Worm (Caenorhabditis elegans) whole organism, L1 larva: ENCODE data around the gene aqp-5.
A peak's percentile ranks its signal among the peaks of the same experiment; 100 is the strongest.

Source experiments
- C04F5.9 ChIP-seq: sonication (generic microtip); optimal IDR thresholded peaks from 2 replicates; lab custom pipeline; 2016; ENCODE audit warnings: missing genetic modification characterization, missing compliant biosample characterization
- C16A3.4 ChIP-seq: fragments of 150-350 bp; optimal IDR thresholded peaks from 2 replicates; lab custom pipeline; 2014; ENCODE audit warnings: missing biosample characterization, missing genetic modification characterization
- C34B4.2 ChIP-seq: sonication (generic microtip); optimal IDR thresholded peaks from 2 replicates; lab custom pipeline; 2017; ENCODE audit warnings: mild to moderate bottlenecking, missing genetic modification characterization, missing compliant biosample characterization
- F16B12.6 ChIP-seq: fragments of 150-350 bp; optimal IDR thresholded peaks from 2 replicates; lab custom pipeline; 2014; ENCODE audit warnings: missing biosample characterization, missing genetic modification characterization
- aha-1 ChIP-seq: fragments of 150-350 bp; optimal IDR thresholded peaks from 2 replicates; lab custom pipeline; 2014; ENCODE audit warnings: missing biosample characterization, missing genetic modification characterization
- ama-1 ChIP-seq: fragments of 150-350 bp; optimal IDR thresholded peaks from 2 replicates; lab custom pipeline; 2014
- blmp-1 ChIP-seq: fragments of 150-350 bp; optimal IDR thresholded peaks from 2 replicates; lab custom pipeline; 2014; ENCODE audit warnings: missing biosample characterization, missing genetic modification characterization
- ceh-88 ChIP-seq: fragments of 200-800 bp; sonication (Bioruptor generic); IDR thresholded peaks from 2 replicates; pipeline ENCODE4 v1.3.6; 2022; ENCODE audit warnings: missing genetic modification characterization, missing compliant biosample characterization
- ceh-90 ChIP-seq: sonication (generic microtip); optimal IDR thresholded peaks from 2 replicates; lab custom pipeline; 2016; ENCODE audit warnings: missing genetic modification characterization, missing compliant biosample characterization
- dpl-1 ChIP-seq, 3 experiments: fragments of 150-350 bp in 2 of 3; sonication (generic microtip) in 1 of 3; optimal IDR thresholded peaks; 2 replicates each; lab custom pipeline; 2014 to 2017; ENCODE audit warnings: missing biosample characterization in 3 of 3, missing genetic modification characterization in 3 of 3, missing genetic modification reagents in 3 of 3
- efl-1 ChIP-seq, 4 experiments: fragments of 150-350 bp; optimal IDR thresholded peaks in 3 of 4; peaks in 1 of 4; 1 replicate in 1 of 4; 2 replicates in 3 of 4; lab custom pipeline; 2014; ENCODE audit warnings: missing biosample characterization in 2 of 4, missing genetic modification characterization in 2 of 4, missing genetic modification reagents in 2 of 4
- efl-3 ChIP-seq: fragments of 200-800 bp; sonication (Bioruptor generic); optimal IDR thresholded peaks from 2 replicates; lab custom pipeline; 2018; ENCODE audit warnings: mild to moderate bottlenecking, missing genetic modification characterization, missing compliant biosample characterization
- elt-2 ChIP-seq: sonication (generic microtip); optimal IDR thresholded peaks from 2 replicates; lab custom pipeline; 2016; ENCODE audit warnings: missing genetic modification characterization, mild to moderate bottlenecking, inconsistent platforms, missing compliant biosample characterization, missing genetic modification reagents
- elt-3 ChIP-seq, 6 experiments: fragments of 150-350 bp in 1 of 6; sonication (generic microtip); optimal IDR thresholded peaks; 2 replicates each; lab custom pipeline; 2017 to 2018; ENCODE audit warnings: missing biosample characterization in 6 of 6, missing genetic modification characterization in 6 of 6, inconsistent platforms in 1 of 6
- fkh-8 ChIP-seq: sonication (generic microtip); optimal IDR thresholded peaks from 2 replicates; lab custom pipeline; 2016; ENCODE audit warnings: mild to moderate bottlenecking, missing genetic modification characterization, missing compliant biosample characterization
- fos-1 ChIP-seq: fragments of 150-350 bp; optimal IDR thresholded peaks from 2 replicates; lab custom pipeline; 2014; ENCODE audit warnings: missing biosample characterization, missing genetic modification characterization
- hlh-17 ChIP-seq: fragments of 200-800 bp; sonication (Bioruptor generic); optimal IDR thresholded peaks from 2 replicates; lab custom pipeline; 2018; ENCODE audit warnings: missing genetic modification characterization, mild to moderate bottlenecking, missing compliant biosample characterization, moderate library complexity, borderline replicate concordance
- hlh-4 ChIP-seq: sonication (generic microtip); optimal IDR thresholded peaks from 2 replicates; lab custom pipeline; 2016; ENCODE audit warnings: mild to moderate bottlenecking, missing genetic modification characterization, missing compliant biosample characterization
- isw-1 ChIP-seq: fragments of 200-800 bp; sonication (Bioruptor generic); IDR thresholded peaks from 2 replicates; pipeline ENCODE4 v1.3.6; 2022; ENCODE audit warnings: missing genetic modification characterization, missing compliant biosample characterization
- lin-13 ChIP-seq: fragments of 150-350 bp; optimal IDR thresholded peaks from 2 replicates; lab custom pipeline; 2014; ENCODE audit warnings: missing biosample characterization, missing genetic modification reagents, missing genetic modification characterization
- lin-14 ChIP-seq: fragments of 200-800 bp; sonication (Bioruptor generic); optimal IDR thresholded peaks from 2 replicates; lab custom pipeline; 2018; ENCODE audit warnings: mild to moderate bottlenecking, missing genetic modification characterization, moderate library complexity, missing compliant biosample characterization
- lin-35 ChIP-seq, 2 experiments: fragments of 150-350 bp; optimal IDR thresholded peaks; 2 replicates each; lab custom pipeline; 2014; ENCODE audit warnings: missing biosample characterization in 2 of 2, missing genetic modification characterization in 2 of 2, missing genetic modification reagents in 2 of 2
- lir-3 ChIP-seq: sonication (generic microtip); optimal IDR thresholded peaks from 2 replicates; lab custom pipeline; 2016; ENCODE audit warnings: mild to moderate bottlenecking, missing genetic modification characterization, moderate library complexity, missing compliant biosample characterization; ENCODE audit not compliant: poor library complexity
- lsy-2 ChIP-seq, 2 experiments: fragments of 150-350 bp; optimal IDR thresholded peaks; 2 replicates each; lab custom pipeline; 2014; ENCODE audit warnings: missing biosample characterization in 2 of 2, missing genetic modification characterization in 2 of 2
- mdl-1 ChIP-seq, 2 experiments: fragments of 150-350 bp; optimal IDR thresholded peaks; 2 replicates each; lab custom pipeline; 2014 to 2017; ENCODE audit warnings: missing biosample characterization in 2 of 2, missing genetic modification characterization in 2 of 2, inconsistent platforms in 1 of 2
- mep-1 ChIP-seq: fragments of 150-350 bp; optimal IDR thresholded peaks from 2 replicates; lab custom pipeline; 2014; ENCODE audit warnings: missing biosample characterization, missing genetic modification characterization
- nhr-11 ChIP-seq: fragments of 150-350 bp; optimal IDR thresholded peaks from 2 replicates; lab custom pipeline; 2014; ENCODE audit warnings: missing biosample characterization, missing genetic modification characterization
- nhr-19 ChIP-seq: fragments of 200-800 bp; sonication (Bioruptor generic); conservative IDR thresholded peaks from 2 replicates; pipeline ENCODE4 v1.3.6; 2022; ENCODE audit warnings: missing genetic modification characterization, missing compliant biosample characterization
- nhr-20 ChIP-seq: sonication (generic microtip); optimal IDR thresholded peaks from 2 replicates; lab custom pipeline; 2016; ENCODE audit warnings: mild to moderate bottlenecking, missing genetic modification characterization, missing compliant biosample characterization
- nhr-237 ChIP-seq: fragments of 150-350 bp; optimal IDR thresholded peaks from 2 replicates; lab custom pipeline; 2014; ENCODE audit warnings: missing biosample characterization, missing genetic modification characterization
- nhr-71 ChIP-seq: sonication (generic microtip); optimal IDR thresholded peaks from 2 replicates; lab custom pipeline; 2016; ENCODE audit warnings: mild to moderate bottlenecking, missing genetic modification characterization, moderate library complexity, missing compliant biosample characterization
- nhr-85 ChIP-seq: sonication (generic microtip); peaks from one replicate; lab custom pipeline; 2016; ENCODE audit warnings: missing genetic modification characterization, inconsistent platforms, missing compliant biosample characterization
- nhr-90 ChIP-seq: sonication (generic microtip); optimal IDR thresholded peaks from 2 replicates; lab custom pipeline; 2016; ENCODE audit warnings: mild to moderate bottlenecking, missing genetic modification characterization, missing compliant biosample characterization; ENCODE audit not compliant: poor library complexity
- pag-3 ChIP-seq: sonication (generic microtip); optimal IDR thresholded peaks from 2 replicates; lab custom pipeline; 2017; ENCODE audit warnings: missing genetic modification characterization, mild to moderate bottlenecking, missing compliant biosample characterization, antibody characterized with exemption, borderline replicate concordance; ENCODE audit not compliant: insufficient read depth
- pqm-1 ChIP-seq: sonication (generic microtip); optimal IDR thresholded peaks from 3 replicates; lab custom pipeline; 2017; ENCODE audit warnings: missing biosample characterization, missing genetic modification characterization
- rnt-1 ChIP-seq: sonication (generic microtip); optimal IDR thresholded peaks from 2 replicates; lab custom pipeline; 2016; ENCODE audit warnings: mild to moderate bottlenecking, missing genetic modification characterization, moderate library complexity, missing compliant biosample characterization
- skn-1 ChIP-seq: fragments of 150-350 bp; optimal IDR thresholded peaks from 2 replicates; lab custom pipeline; 2014; ENCODE audit warnings: missing biosample characterization, missing genetic modification characterization
- snu-23 ChIP-seq: sonication (generic microtip); optimal IDR thresholded peaks from 2 replicates; lab custom pipeline; 2016; ENCODE audit warnings: missing genetic modification characterization, missing compliant biosample characterization
- sox-4 ChIP-seq: sonication (generic microtip); optimal IDR thresholded peaks from 2 replicates; lab custom pipeline; 2016; ENCODE audit warnings: missing genetic modification characterization, missing compliant biosample characterization
- sup-37 ChIP-seq: fragments of 200-800 bp; sonication (Bioruptor generic); optimal IDR thresholded peaks from 2 replicates; lab custom pipeline; 2018; ENCODE audit warnings: mild to moderate bottlenecking, missing genetic modification characterization, missing compliant biosample characterization
- swsn-7 ChIP-seq: sonication (generic microtip); optimal IDR thresholded peaks from 2 replicates; lab custom pipeline; 2016; ENCODE audit warnings: missing genetic modification characterization, missing compliant biosample characterization
- tbx-2 ChIP-seq: sonication (generic microtip); optimal IDR thresholded peaks from 2 replicates; lab custom pipeline; 2016; ENCODE audit warnings: missing genetic modification characterization, missing compliant biosample characterization
- unc-86 ChIP-seq: sonication (generic microtip); optimal IDR thresholded peaks from 2 replicates; lab custom pipeline; 2016; ENCODE audit warnings: missing genetic modification characterization, missing compliant biosample characterization
- unc-98 ChIP-seq: fragments of 200-800 bp; sonication (Bioruptor generic); IDR thresholded peaks from 2 replicates; pipeline ENCODE4 v1.3.6; 2022; ENCODE audit warnings: missing genetic modification characterization, missing compliant biosample characterization
- vab-15 ChIP-seq: sonication (generic microtip); optimal IDR thresholded peaks from 2 replicates; lab custom pipeline; 2017; ENCODE audit warnings: missing genotype, mild to moderate bottlenecking, missing genetic modification characterization, missing compliant biosample characterization
- zag-1 ChIP-seq: fragments of 150-350 bp; optimal IDR thresholded peaks from 2 replicates; lab custom pipeline; 2014; ENCODE audit warnings: missing biosample characterization, missing genetic modification characterization

The aqp-5 gene

DNA sequence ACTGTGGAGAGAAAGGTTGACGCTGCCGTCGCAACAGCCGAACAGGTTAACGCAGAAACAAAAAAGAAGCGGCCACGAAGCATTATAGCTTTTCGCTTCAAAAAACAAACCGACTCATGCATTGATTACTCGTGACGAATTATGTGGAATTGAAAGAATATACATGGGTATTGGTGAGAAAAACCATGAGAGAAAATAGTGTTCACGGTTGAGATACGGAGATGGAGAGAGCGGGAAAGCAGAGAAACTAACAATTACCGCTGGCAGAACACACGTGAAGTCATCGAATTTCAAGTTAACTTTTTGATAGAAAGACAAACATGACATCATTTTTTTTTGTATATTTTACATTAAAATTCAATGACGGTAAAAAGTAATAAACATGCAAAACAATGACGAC lies 43.8 kb downstream of the aqp-5 start (continued):
- TF ChIP-seq lin-35 (GFP tag; optimal IDR thresholded peaks at IDR 0.05; lab: Kevin White, UChicago): peak; percentile 7 to 56
- TF ChIP-seq rnt-1: peak; percentile 16
- TF ChIP-seq elt-3 (tag; optimal IDR thresholded peaks at IDR 0.05; lab: Kevin White, UChicago): peak in 1 of 6 experiments; percentile 17
- no peak for TF ChIP-seq tbx-2
- TF ChIP-seq nhr-71 (tag; lab: Kevin White, UChicago): peak; percentile 63
- no peak for TF ChIP-seq fos-1 (tag; lab: Kevin White, UChicago)

- TF ChIP-seq efl-1 (optimal IDR thresholded peaks at IDR 0.05; lab: Kevin White, UChicago) (peak in 1 of 2 experiments; percentile 7), efl-1 (GFP tag; optimal IDR thresholded peaks at IDR 0.05 in 1 of 2; lab: Kevin White, UChicago) (peak in 1 of 2 experiments; percentile 83), nhr-71 (tag; lab: Kevin White, UChicago) (peak; percentile 57), rnt-1 (peak; percentile 1), lin-14 (GFP tag; lab: Kevin White, UChicago) (peak; percentile 54), mdl-1 (tag; optimal IDR thresholded peaks at IDR 0.05; lab: Kevin White, UChicago) (peak in 1 of 2 experiments; percentile 22), nhr-20 (tag; lab: Kevin White, UChicago) (peak; percentile 70), elt-3 (tag; optimal IDR thresholded peaks at IDR 0.05; lab: Kevin White, UChicago) (peak in 2 of 6 experiments; percentile 14 to 60), blmp-1 (peak; percentile 73), unc-86 (no peak), skn-1 (tag; lab: Kevin White, UChicago) (peak; percentile 8), swsn-7 (no peak), nhr-85 (tag; lab: Kevin White, UChicago) (peak; percentile 60), fkh-8 (tag; lab: Kevin White, UChicago) (no peak), dpl-1 (GFP tag; optimal IDR thresholded peaks at IDR 0.05; lab: Kevin White, UChicago) (peak in 1 of 3 experiments; percentile 50), hlh-17 (no peak), F16B12.6 (no peak), mep-1 (tag; lab: Kevin White, UChicago) (peak; percentile 29), pqm-1 (tag; lab: Kevin White, UChicago) (no peak), lir-3 (tag; lab: Kevin White, UChicago) (peak; percentile 10), lin-35 (GFP tag; optimal IDR thresholded peaks at IDR 0.05; lab: Kevin White, UChicago) (peak in 1 of 2 experiments; percentile 44), snu-23 (GFP tag; lab: Kevin White, UChicago) (peak; percentile 45), ceh-90 (tag; lab: Kevin White, UChicago) (no peak), ama-1 (peak; percentile 28), lsy-2 (tag; optimal IDR thresholded peaks at IDR 0.05; lab: Kevin White, UChicago) (peak; percentile 1 to 28)
Measured at ce11 chrV:10536095-10536691, 44.6 kb downstream of the aqp-5 start, which contains the start of gene ppm-1.A. Gene ppm-1.A (minus strand): TSS chrV:10536388.

DNA sequence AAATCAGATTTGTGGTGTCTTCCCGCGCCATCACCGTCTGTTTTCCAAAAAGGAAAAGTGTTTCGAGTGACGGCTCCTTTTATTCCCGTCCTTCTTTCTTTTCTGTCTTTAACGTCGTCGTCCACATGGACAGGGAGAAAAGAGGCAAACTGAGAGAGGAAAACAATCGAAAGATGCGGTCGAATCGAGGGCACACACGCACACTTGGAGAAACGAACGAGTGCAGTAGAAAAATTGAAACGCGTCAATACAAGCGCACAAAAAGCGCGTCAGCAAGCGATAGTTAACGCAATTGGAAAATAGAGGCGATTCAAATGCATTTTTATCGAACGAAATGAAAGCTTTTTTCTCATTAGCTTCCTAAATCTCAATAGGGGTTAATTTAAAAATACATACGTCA lies 45.3 kb downstream of the aqp-5 start:
- TF ChIP-seq ceh-90 (tag; lab: Kevin White, UChicago): peak; percentile 47
- TF ChIP-seq unc-98 (GFP tag; lab: Robert Waterston, UW): no peak
- TF ChIP-seq vab-15 (tag; lab: Kevin White, UChicago): peak; percentile 42
- TF ChIP-seq lir-3 (tag; lab: Kevin White, UChicago): peak; percentile 86
- peak; percentile 62 for TF ChIP-seq elt-2 (tag; lab: Kevin White, UChicago)
- TF ChIP-seq efl-3 (GFP tag; lab: Kevin White, UChicago): no peak
- TF ChIP-seq sox-4: peak; percentile 79
- TF ChIP-seq sup-37 (GFP tag; lab: Kevin White, UChicago): peak; percentile 77
- TF ChIP-seq C04F5.9 (tag; lab: Kevin White, UChicago): peak; percentile 69
- TF ChIP-seq blmp-1: peak; percentile 92
- TF ChIP-seq zag-1 (tag; lab: Kevin White, UChicago): no peak
- peak; percentile 80 for TF ChIP-seq lin-13 (GFP tag; lab: Kevin White, UChicago)
- peak; percentile 74 for TF ChIP-seq nhr-11
- peak; percentile 91 for TF ChIP-seq fkh-8 (tag; lab: Kevin White, UChicago)
- TF ChIP-seq C34B4.2 (tag; lab: Kevin White, UChicago): no peak
- peak; percentile 96 to 97 (median 97) for TF ChIP-seq dpl-1 (GFP tag; optimal IDR thresholded peaks at IDR 0.05; lab: Kevin White, UChicago)
- peak; percentile 96 for TF ChIP-seq nhr-71 (tag; lab: Kevin White, UChicago)
- peak; percentile 94 for TF ChIP-seq nhr-19
- TF ChIP-seq nhr-90: peak; percentile 93
- peak; percentile 84 for TF ChIP-seq ceh-88 (GFP tag; lab: Robert Waterston, UW)
- peak; percentile 96 for TF ChIP-seq C16A3.4 (tag; lab: Kevin White, UChicago)
- peak; percentile 76 for TF ChIP-seq nhr-237
- TF ChIP-seq hlh-4 (tag; lab: Kevin White, UChicago): no peak
- TF ChIP-seq aha-1 (tag; lab: Kevin White, UChicago): peak; percentile 44
- peak; percentile 88 for TF ChIP-seq isw-1 (GFP tag; lab: Robert Waterston, UW)
- no peak for TF ChIP-seq pag-3 (tag; lab: Kevin White, UChicago)
- peak; percentile 95 for TF ChIP-seq tbx-2
- peak; percentile 89 for TF ChIP-seq unc-86
- TF ChIP-seq fos-1 (tag; lab: Kevin White, UChicago): peak; percentile 92
